Worm (Caenorhabditis elegans) whole organism, midembryonic: ENCODE results near the gene F32D8.14.

Experiments
- T22C8.4 ChIP-seq: fragments of 200-800 bp; sonication (Bioruptor generic); IDR thresholded peaks from 2 replicates; pipeline ENCODE4 v1.3.6; 2022; ENCODE audit warnings: missing genetic modification characterization, missing compliant biosample characterization
- cog-1 ChIP-seq: sonication (generic microtip); optimal IDR thresholded peaks from 2 replicates; lab custom pipeline; 2016; ENCODE audit warnings: missing genetic modification characterization, missing compliant biosample characterization
- flt-1 ChIP-seq: fragments of 200-800 bp; sonication (Bioruptor generic); IDR thresholded peaks from 2 replicates; pipeline ENCODE4 v1.3.6; 2022; ENCODE audit warnings: missing genetic modification characterization, missing compliant biosample characterization
- klf-2 ChIP-seq: fragments of 200-800 bp; sonication (Bioruptor generic); conservative IDR thresholded peaks from 2 replicates; pipeline ENCODE4 v1.3.6; 2022; ENCODE audit warnings: missing genetic modification reagents, missing genetic modification characterization, missing compliant biosample characterization
- med-1 ChIP-seq: sonication (generic microtip); optimal IDR thresholded peaks from 2 replicates; lab custom pipeline; 2017; ENCODE audit warnings: missing genetic modification characterization, mild to moderate bottlenecking, missing compliant biosample characterization, antibody characterized with exemption, missing genetic modification reagents; ENCODE audit not compliant: insufficient read depth
- ref-1 ChIP-seq: fragments of 200-800 bp; sonication (Bioruptor generic); conservative IDR thresholded peaks from 2 replicates; pipeline ENCODE4 v1.3.6; 2022; ENCODE audit warnings: missing genetic modification reagents, missing genetic modification characterization, missing compliant biosample characterization
- tab-1 ChIP-seq: fragments of 200-800 bp; sonication (Bioruptor generic); IDR thresholded peaks from 2 replicates; pipeline ENCODE4 v1.3.6; 2022; ENCODE audit warnings: missing genetic modification characterization, missing compliant biosample characterization
- ztf-23 ChIP-seq: fragments of 200-800 bp; sonication (Bioruptor generic); IDR thresholded peaks from 2 replicates; pipeline ENCODE4 v1.3.6; 2022; ENCODE audit warnings: missing genetic modification reagents, missing genetic modification characterization, missing compliant biosample characterization
- ztf-29 ChIP-seq: fragments of 200-800 bp; sonication (Bioruptor generic); IDR thresholded peaks from 2 replicates; pipeline ENCODE4 v1.3.6; 2022; ENCODE audit warnings: missing genetic modification reagents, missing genetic modification characterization, missing compliant biosample characterization

The F32D8.14 gene

DNA sequence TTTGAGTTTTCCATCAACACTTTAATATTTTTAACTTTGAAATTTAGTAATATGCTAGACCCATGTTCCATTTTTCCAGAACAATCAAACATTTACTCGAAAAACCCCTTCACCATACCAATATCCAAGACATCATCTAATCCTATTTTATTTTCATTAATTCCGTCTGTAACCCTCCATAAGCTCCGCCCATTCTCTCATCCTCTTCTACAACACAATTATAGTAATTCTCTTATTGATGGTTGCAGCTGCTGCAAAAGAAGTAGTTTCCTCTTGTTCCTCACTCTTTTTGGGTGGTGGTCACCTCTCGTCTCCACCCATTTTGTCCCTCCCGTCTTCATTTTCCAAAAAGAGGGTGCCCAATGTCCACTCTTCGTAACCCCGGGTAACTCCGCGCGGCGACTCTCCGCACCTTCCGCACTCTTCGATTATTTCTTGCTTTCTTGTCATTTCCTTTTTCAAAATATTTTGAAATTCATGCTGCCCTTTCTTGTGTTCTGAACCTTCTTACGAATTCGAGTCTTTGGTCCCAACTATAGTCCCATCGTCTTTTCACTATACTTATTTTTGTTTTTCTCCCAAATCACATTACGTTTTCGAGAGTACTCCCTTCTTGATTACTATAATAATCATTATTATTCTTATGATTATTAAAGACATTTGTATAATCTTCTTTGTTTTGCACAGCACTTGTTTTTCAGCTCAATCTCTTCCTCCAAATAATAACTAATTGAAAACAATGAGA, 14.3 kb downstream of the F32D8.14 start, which contains the start of gene F32D8.1:
TSS of gene F32D8.1 (plus strand) at position 695 of the 745 bp plus-strand sequence.
- TF ChIP-seq ref-1 (GFP tag; lab: Robert Waterston, UW) (no peak), flt-1 (no peak), cog-1 (tag; lab: Kevin White, UChicago) (no peak), T22C8.4 (GFP tag; lab: Robert Waterston, UW) (no peak), klf-2 (GFP tag; lab: Robert Waterston, UW) (no peak), tab-1 (no peak), med-1 (GFP tag; lab: Kevin White, UChicago) (no peak), ztf-23 (GFP tag; lab: Robert Waterston, UW) (no peak), ztf-29 (GFP tag; lab: Robert Waterston, UW) (no peak)

DNA sequence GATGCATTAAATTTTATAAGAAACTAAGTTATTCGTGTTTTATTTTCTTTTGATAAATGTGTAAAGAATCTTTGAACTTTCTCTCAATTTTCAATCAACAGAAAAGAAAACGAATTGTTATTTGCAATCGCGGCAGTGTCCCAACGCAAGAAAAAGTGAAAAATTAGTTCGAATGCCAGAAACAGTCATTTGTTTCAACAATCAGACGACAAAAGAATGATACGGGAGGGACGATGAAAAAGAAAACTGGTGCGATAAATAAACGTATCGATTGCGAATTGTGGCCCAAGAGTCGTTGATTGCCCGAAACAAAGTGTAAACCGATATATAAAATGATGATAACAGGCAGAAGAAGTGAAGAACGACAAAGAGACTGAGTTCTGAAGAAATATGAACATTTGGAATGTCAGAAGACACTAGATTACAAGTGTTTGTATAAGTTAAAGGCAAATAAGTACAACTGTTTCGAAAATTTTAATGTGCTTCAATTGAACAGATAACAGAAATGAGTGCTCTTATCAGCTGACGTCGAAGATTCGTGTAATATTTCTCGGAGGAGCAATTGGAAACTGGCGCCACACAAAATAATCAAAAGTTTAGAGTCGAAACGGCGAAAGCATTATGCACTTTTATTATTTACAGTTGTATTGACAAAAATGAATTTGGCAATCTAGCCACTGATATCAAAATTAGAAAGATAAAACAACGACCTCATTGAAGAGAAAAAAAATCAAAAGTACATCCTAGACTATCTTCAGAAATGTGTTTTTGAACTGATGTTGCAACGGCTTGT, 16.6 kb downstream of the F32D8.14 start:
- no peak for TF ChIP-seq T22C8.4 (GFP tag; lab: Robert Waterston, UW)
- TF ChIP-seq tab-1 = no peak
- TF ChIP-seq ztf-29 (GFP tag; lab: Robert Waterston, UW) = no peak
- no peak for TF ChIP-seq med-1 (GFP tag; lab: Kevin White, UChicago)
- TF ChIP-seq ztf-23 (GFP tag; lab: Robert Waterston, UW) = no peak
- TF ChIP-seq ref-1 (GFP tag; lab: Robert Waterston, UW) = no peak
- no peak for TF ChIP-seq cog-1 (tag; lab: Kevin White, UChicago)
- TF ChIP-seq klf-2 (GFP tag; lab: Robert Waterston, UW) = no peak
- no peak for TF ChIP-seq flt-1

DNA sequence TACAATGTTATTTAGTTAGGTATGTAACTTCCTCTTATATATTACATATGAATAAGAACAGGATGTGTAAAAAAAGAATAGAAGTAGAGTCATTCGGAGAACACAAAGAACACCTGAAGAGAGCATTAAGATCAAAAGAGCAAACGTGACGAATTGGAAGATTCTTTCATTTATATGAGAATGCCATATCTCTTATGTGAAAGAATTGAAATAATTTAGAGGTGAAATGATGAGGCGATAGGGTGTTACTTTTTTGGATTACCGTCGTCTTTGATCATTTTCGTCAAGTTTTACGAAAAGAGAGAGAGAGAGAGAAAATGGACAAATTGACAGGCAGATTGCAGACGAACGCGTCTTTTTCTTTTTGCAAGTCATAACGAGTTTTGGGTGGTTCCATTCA, 18.1 kb downstream of the F32D8.14 start:
- TF ChIP-seq tab-1 (no peak), ztf-29 (GFP tag; lab: Robert Waterston, UW) (no peak), med-1 (GFP tag; lab: Kevin White, UChicago) (no peak), T22C8.4 (GFP tag; lab: Robert Waterston, UW) (no peak), flt-1 (no peak), ztf-23 (GFP tag; lab: Robert Waterston, UW) (no peak), ref-1 (GFP tag; lab: Robert Waterston, UW) (no peak), cog-1 (tag; lab: Kevin White, UChicago) (no peak), klf-2 (GFP tag; lab: Robert Waterston, UW) (no peak)

DNA sequence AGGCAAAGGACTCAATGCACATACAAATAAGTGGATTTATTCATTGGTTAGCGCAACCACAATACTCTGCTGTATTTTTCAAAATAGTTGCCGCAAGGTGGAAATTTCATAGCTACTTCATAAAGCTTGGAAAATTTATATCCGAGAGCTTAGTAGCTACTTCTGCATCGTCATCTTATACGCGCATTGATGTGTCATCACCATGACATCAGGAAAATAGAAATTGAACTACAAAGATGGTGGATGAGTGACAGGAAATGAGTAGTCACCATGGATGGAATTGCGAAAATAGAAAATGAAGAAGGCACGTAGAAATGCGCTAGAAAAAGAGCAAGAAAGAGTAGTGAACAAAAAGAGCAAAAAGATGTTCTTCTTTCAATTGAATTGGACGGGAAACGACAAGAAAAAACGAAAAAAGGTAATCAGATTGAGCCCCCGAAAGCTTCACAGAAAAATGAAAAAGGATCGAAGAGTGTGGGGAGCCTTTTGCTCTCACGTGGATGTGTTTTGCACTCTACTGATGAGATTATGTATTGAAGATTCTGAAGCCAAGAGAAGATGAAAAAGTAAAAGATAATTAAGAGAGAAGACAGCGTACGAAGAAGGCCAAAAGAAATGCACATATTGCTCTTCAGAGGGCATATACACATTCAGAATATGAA, 19.5 kb downstream of the F32D8.14 start:
- no peak for TF ChIP-seq med-1 (GFP tag; lab: Kevin White, UChicago)
- no peak for TF ChIP-seq cog-1 (tag; lab: Kevin White, UChicago)
- TF ChIP-seq ztf-29 (GFP tag; lab: Robert Waterston, UW) = no peak
- no peak for TF ChIP-seq ref-1 (GFP tag; lab: Robert Waterston, UW)
- no peak for TF ChIP-seq T22C8.4 (GFP tag; lab: Robert Waterston, UW)
- TF ChIP-seq tab-1 = no peak
- no peak for TF ChIP-seq ztf-23 (GFP tag; lab: Robert Waterston, UW)
- no peak for TF ChIP-seq flt-1
- TF ChIP-seq klf-2 (GFP tag; lab: Robert Waterston, UW) = no peak

DNA sequence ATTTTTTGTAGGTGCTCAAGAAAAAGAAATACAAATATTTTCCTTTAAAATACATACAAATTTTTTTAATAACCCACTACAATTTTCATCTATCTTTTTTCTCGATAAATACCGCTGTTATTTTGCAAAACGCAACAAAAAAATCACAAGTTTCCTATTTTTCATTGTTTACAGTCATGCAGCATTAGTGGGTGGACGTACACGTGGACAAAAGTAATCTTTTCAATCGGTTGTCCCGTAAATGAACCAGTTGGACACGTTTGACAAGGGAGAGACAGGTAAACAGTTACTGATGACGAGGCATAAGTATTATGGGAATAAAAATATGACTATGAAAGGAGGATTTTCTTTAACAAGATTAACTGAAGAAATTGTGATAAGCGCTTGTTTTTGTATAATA, 21.4 kb downstream of the F32D8.14 start:
- TF ChIP-seq ztf-29 (GFP tag; lab: Robert Waterston, UW) (no peak), T22C8.4 (GFP tag; lab: Robert Waterston, UW) (no peak), tab-1 (no peak), klf-2 (GFP tag; lab: Robert Waterston, UW) (no peak)

DNA sequence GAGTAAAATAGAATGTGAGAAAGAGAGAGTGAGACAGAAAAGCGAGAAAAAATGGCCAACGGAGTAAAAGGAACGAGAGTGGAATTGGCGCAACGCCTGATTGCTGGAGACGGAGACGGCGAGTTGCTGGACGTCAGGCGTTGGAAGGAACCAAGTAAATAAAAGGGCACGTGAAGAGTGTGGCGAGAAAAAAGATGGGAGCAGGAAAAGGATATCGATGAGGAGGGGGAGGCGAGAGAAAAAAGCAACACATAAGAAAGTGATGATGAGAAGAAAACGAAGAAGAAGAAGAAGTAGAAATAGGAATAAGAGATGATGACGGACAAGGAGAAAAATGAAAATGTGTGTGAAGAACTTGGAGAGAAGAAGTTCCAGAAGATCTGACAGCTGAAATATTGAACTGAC, 23.1 kb downstream of the F32D8.14 start:
- TF ChIP-seq ztf-23 (GFP tag; lab: Robert Waterston, UW) (no peak), flt-1 (no peak), med-1 (GFP tag; lab: Kevin White, UChicago) (no peak), T22C8.4 (GFP tag; lab: Robert Waterston, UW) (no peak), tab-1 (no peak), ztf-29 (GFP tag; lab: Robert Waterston, UW) (no peak), klf-2 (GFP tag; lab: Robert Waterston, UW) (no peak), ref-1 (GFP tag; lab: Robert Waterston, UW) (no peak), cog-1 (tag; lab: Kevin White, UChicago) (no peak)

DNA sequence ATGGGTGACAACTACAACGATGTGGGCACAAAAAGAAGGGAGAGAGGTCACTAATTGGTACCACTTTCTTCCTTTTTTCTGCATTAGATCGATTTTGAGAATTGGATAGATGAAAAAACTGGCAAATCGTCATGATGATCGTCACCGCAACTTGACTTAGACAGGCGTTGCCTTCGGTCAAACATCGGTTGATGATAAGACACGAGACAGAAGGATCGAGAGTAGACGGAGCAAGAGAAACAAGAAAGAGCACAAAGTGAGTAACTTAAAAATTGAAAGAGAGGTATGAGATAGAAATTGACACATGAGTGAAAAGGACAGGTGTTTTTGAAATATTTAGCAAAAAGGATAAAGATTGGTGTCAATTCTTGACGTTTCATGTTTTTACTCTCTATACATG, 24.5 kb downstream of the F32D8.14 start:
- TF ChIP-seq tab-1 (no peak), ref-1 (GFP tag; lab: Robert Waterston, UW) (no peak), ztf-23 (GFP tag; lab: Robert Waterston, UW) (no peak), flt-1 (no peak), ztf-29 (GFP tag; lab: Robert Waterston, UW) (no peak), cog-1 (tag; lab: Kevin White, UChicago) (no peak), med-1 (GFP tag; lab: Kevin White, UChicago) (no peak), klf-2 (GFP tag; lab: Robert Waterston, UW) (no peak), T22C8.4 (GFP tag; lab: Robert Waterston, UW) (no peak)

DNA sequence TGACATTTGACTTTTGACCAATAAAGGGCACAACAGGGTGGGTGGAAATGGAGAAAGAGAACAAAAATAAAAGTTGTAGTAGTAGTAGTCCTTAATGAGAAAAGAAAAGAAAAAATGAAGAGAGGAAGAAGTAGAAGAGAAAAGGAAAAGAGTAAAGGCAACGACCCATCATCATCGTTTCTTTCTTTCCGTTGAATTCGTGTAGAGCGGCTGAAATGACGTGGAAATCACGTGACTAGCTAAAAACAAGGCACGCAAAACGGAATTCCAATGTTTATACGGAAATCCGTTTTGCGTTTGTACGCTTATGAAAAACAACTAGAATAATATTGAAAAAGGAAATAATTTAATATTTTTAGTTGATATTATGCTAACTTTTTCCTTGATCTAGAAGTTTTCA, 27.0 kb downstream of the F32D8.14 start:
- no peak for TF ChIP-seq tab-1
- TF ChIP-seq klf-2 (GFP tag; lab: Robert Waterston, UW) = no peak
- TF ChIP-seq flt-1 = no peak
- no peak for TF ChIP-seq ztf-29 (GFP tag; lab: Robert Waterston, UW)
- TF ChIP-seq T22C8.4 (GFP tag; lab: Robert Waterston, UW) = no peak
- no peak for TF ChIP-seq cog-1 (tag; lab: Kevin White, UChicago)
- TF ChIP-seq med-1 (GFP tag; lab: Kevin White, UChicago) = no peak
- TF ChIP-seq ztf-23 (GFP tag; lab: Robert Waterston, UW) = no peak
- no peak for TF ChIP-seq ref-1 (GFP tag; lab: Robert Waterston, UW)
